Fruit fly (Drosophila melanogaster) whole organism, wandering third instar larva: ENCODE results near the gene Proc.

Experiments used
- CG32264 ChIP-seq: fragments of 200-800 bp; sonication (Bioruptor generic); optimal IDR thresholded peaks from 2 replicates; lab custom pipeline; 2016; ENCODE audit warnings: missing biosample characterization, missing genetic modification characterization
- CrebA ChIP-seq: fragments of 200-800 bp; sonication (Bioruptor generic); optimal IDR thresholded peaks from 2 replicates; lab custom pipeline; 2016; ENCODE audit warnings: missing biosample characterization, mild to moderate bottlenecking, missing genetic modification characterization, borderline replicate concordance
- Dfd ChIP-seq: fragments of >200 bp; optimal IDR thresholded peaks from 2 replicates; lab custom pipeline; 2017; ENCODE audit warnings: missing biosample characterization, missing genetic modification characterization
- Dif ChIP-seq: fragments of 200-275, 200-300 bp; sonication (Bioruptor generic); optimal IDR thresholded peaks from 2 replicates; lab custom pipeline; 2018; ENCODE audit warnings: missing biosample characterization, missing genetic modification characterization; ENCODE audit not compliant: partially characterized antibody
- GATAd ChIP-seq: sonication (Bioruptor generic); optimal IDR thresholded peaks from 2 replicates; lab custom pipeline; 2016; ENCODE audit warnings: missing biosample characterization, missing genetic modification characterization
- HLH106 ChIP-seq: fragments of 200-800 bp; optimal IDR thresholded peaks from 3 replicates; lab custom pipeline; 2019; ENCODE audit warnings: missing biosample characterization, mild to moderate bottlenecking, missing genetic modification characterization, moderate library complexity
- Hnf4 ChIP-seq: fragments of 200-800 bp; sonication (Bioruptor generic); optimal IDR thresholded peaks from 2 replicates; lab custom pipeline; 2016; ENCODE audit warnings: missing biosample characterization, mild to moderate bottlenecking, missing genetic modification characterization
- Hr78 ChIP-seq: fragments of >200 bp; optimal IDR thresholded peaks from 2 replicates; lab custom pipeline; 2017; ENCODE audit warnings: missing biosample characterization, missing genetic modification characterization
- Mio ChIP-seq: sonication (Bioruptor generic); optimal IDR thresholded peaks from 2 replicates; lab custom pipeline; 2016; ENCODE audit warnings: missing biosample characterization, missing genetic modification characterization
- Myc ChIP-seq: fragments of >200 bp; optimal IDR thresholded peaks from 2 replicates; lab custom pipeline; 2017
- N ChIP-seq: fragments of >200 bp; optimal IDR thresholded peaks from 2 replicates; lab custom pipeline; 2018; ENCODE audit warnings: missing biosample characterization, missing external identifiers, missing genetic modification characterization
- Rel ChIP-seq, 2 experiments: fragments of 200-800 bp; sonication (Bioruptor generic) in 1 of 2; optimal IDR thresholded peaks; 2 replicates in 1 of 2; 3 replicates in 1 of 2; lab custom pipeline; 2016 to 2019; ENCODE audit warnings: mild to moderate bottlenecking in 2 of 2, missing biosample characterization in 2 of 2, missing genetic modification characterization in 2 of 2, moderate library complexity in 1 of 2
- Sp1 ChIP-seq: fragments of 200-800 bp; sonication (Bioruptor generic); optimal IDR thresholded peaks from 3 replicates; lab custom pipeline; 2019; ENCODE audit warnings: missing biosample characterization, mild to moderate bottlenecking, missing genetic modification characterization, moderate library complexity
- br ChIP-seq: fragments of 200-800 bp; sonication (Bioruptor generic); optimal IDR thresholded peaks from 2 replicates; lab custom pipeline; 2016; ENCODE audit warnings: missing biosample characterization, missing genetic modification characterization
- brk ChIP-seq: fragments of 200-800 bp; sonication (Bioruptor generic); optimal IDR thresholded peaks from 2 replicates; lab custom pipeline; 2016; ENCODE audit warnings: missing biosample characterization, mild to moderate bottlenecking, missing genetic modification characterization
- dl ChIP-seq, 2 experiments: fragments of 175-275, 200-275 bp in 1 of 2; fragments of 200-275 bp in 1 of 2; sonication (Bioruptor generic); optimal IDR thresholded peaks; lab custom pipeline; 2018; ENCODE audit warnings: mild to moderate bottlenecking in 2 of 2, missing biosample characterization in 2 of 2, missing genetic modification characterization in 2 of 2, moderate library complexity in 2 of 2; ENCODE audit not compliant: partially characterized antibody in 2 of 2, insufficient read depth in 1 of 2
- dmrt93B ChIP-seq: fragments of 200-800 bp; sonication (Bioruptor generic); optimal IDR thresholded peaks from 2 replicates; lab custom pipeline; 2018; ENCODE audit warnings: missing biosample characterization, mild to moderate bottlenecking, missing genetic modification characterization
- foxo ChIP-seq, 2 experiments: fragments of 200-800 bp; sonication (Bioruptor generic); optimal IDR thresholded peaks; 2 replicates in 1 of 2; 3 replicates in 1 of 2; lab custom pipeline; 2016 to 2017; ENCODE audit warnings: missing biosample characterization in 2 of 2, missing genetic modification characterization in 2 of 2
- fru ChIP-seq: fragments of 200-800 bp; sonication (Bioruptor generic); optimal IDR thresholded peaks from 3 replicates; lab custom pipeline; 2016; ENCODE audit warnings: missing biosample characterization, mild to moderate bottlenecking, missing genetic modification characterization
- h ChIP-seq: fragments of 200-800 bp; sonication (Bioruptor generic); optimal IDR thresholded peaks from 3 replicates; lab custom pipeline; 2016; ENCODE audit warnings: missing biosample characterization, mild to moderate bottlenecking, missing genetic modification characterization
- jim ChIP-seq: fragments of 175-275, 200-325 bp; sonication (Bioruptor generic); optimal IDR thresholded peaks from 2 replicates; lab custom pipeline; 2016; ENCODE audit warnings: missing biosample characterization, mild to moderate bottlenecking, missing genetic modification characterization
- lola ChIP-seq: fragments of >200 bp; optimal IDR thresholded peaks from 2 replicates; lab custom pipeline; 2017; ENCODE audit warnings: missing biosample characterization, missing genetic modification characterization
- psq ChIP-seq: fragments of 200-800 bp; sonication (Bioruptor generic); optimal IDR thresholded peaks from 3 replicates; lab custom pipeline; 2017; ENCODE audit warnings: missing biosample characterization, mild to moderate bottlenecking, missing genetic modification characterization, moderate library complexity
- rgr ChIP-seq: fragments of 200-800 bp; sonication (Bioruptor generic); optimal IDR thresholded peaks from 3 replicates; lab custom pipeline; 2016; ENCODE audit warnings: missing biosample characterization, mild to moderate bottlenecking, missing genetic modification characterization
- sage ChIP-seq: fragments of 200-800 bp; sonication (Bioruptor generic); optimal IDR thresholded peaks from 2 replicates; lab custom pipeline; 2016; ENCODE audit warnings: missing biosample characterization, mild to moderate bottlenecking, missing genetic modification characterization
- sv ChIP-seq: fragments of 200-800 bp; sonication (Bioruptor generic); optimal IDR thresholded peaks from 3 replicates; lab custom pipeline; 2016; ENCODE audit warnings: missing biosample characterization, missing genetic modification characterization
- tai ChIP-seq: sonication (Bioruptor generic); optimal IDR thresholded peaks from 2 replicates; lab custom pipeline; 2016; ENCODE audit warnings: missing biosample characterization, missing genetic modification characterization
- usp ChIP-seq: fragments of >200 bp; optimal IDR thresholded peaks from 2 replicates; lab custom pipeline; 2017; ENCODE audit warnings: missing biosample characterization, missing genetic modification characterization
- woc ChIP-seq: sonication (Bioruptor generic); optimal IDR thresholded peaks from 2 replicates; lab custom pipeline; 2016; ENCODE audit warnings: missing biosample characterization, mild to moderate bottlenecking, missing genetic modification characterization

The Proc gene

dm6 chr2L:7879292-7879894 lies 8.2 kb upstream of the Proc start, which contains the start of gene spz3:
TSS of gene spz3 (minus strand) at chr2L:7879552.
- TF ChIP-seq woc = peak; percentile 2
- TF ChIP-seq lola = no peak
- no peak for TF ChIP-seq Rel (GFP tag; optimal IDR thresholded peaks at IDR 0.05; lab: Kevin White, UChicago)
- TF ChIP-seq Rel (tag; optimal IDR thresholded peaks at IDR 0.05; lab: Kevin White, UChicago) = peak; percentile 35
- no peak for TF ChIP-seq tai (GFP tag; lab: Kevin White, UChicago)
- no peak for TF ChIP-seq GATAd (GFP tag; lab: Kevin White, UChicago)
- no peak for TF ChIP-seq Hr78 (GFP tag; lab: Kevin White, UChicago)
- TF ChIP-seq dl (GFP tag; optimal IDR thresholded peaks at IDR 0.05; lab: Kevin White, UChicago; ENCODE audit: insufficient read depth in 1 of 2, partially characterized antibody in 2 of 2) = no peak
- no peak for TF ChIP-seq Hnf4 (GFP tag; lab: Kevin White, UChicago)
- TF ChIP-seq foxo (GFP tag; optimal IDR thresholded peaks at IDR 0.05; lab: Kevin White, UChicago) = no peak
- TF ChIP-seq sv (GFP tag; lab: Kevin White, UChicago) = no peak
- TF ChIP-seq Sp1 (GFP tag; lab: Kevin White, UChicago) = peak; percentile 74
- TF ChIP-seq br = no peak
- no peak for TF ChIP-seq usp (GFP tag; lab: Kevin White, UChicago)
- TF ChIP-seq h (GFP tag; lab: Kevin White, UChicago) = peak; percentile 25
- peak; percentile 50 for TF ChIP-seq CrebA (GFP tag; lab: Kevin White, UChicago)
- peak; percentile 13 for TF ChIP-seq sage
- TF ChIP-seq Dif (GFP tag; lab: Kevin White, UChicago) = peak; percentile 8
- no peak for TF ChIP-seq Dfd

dm6 chr2L:7878372-7878771 lies 7.1 kb upstream of the Proc start:
- TF ChIP-seq jim (GFP tag; lab: Kevin White, UChicago) (no peak), dmrt93B (GFP tag; lab: Kevin White, UChicago) (no peak), Dfd (peak; percentile 91), fru (GFP tag; lab: Kevin White, UChicago) (no peak), Rel (GFP tag; optimal IDR thresholded peaks at IDR 0.05; lab: Kevin White, UChicago) (no peak), Rel (tag; optimal IDR thresholded peaks at IDR 0.05; lab: Kevin White, UChicago) (no peak)

dm6 chr2L:7876520-7877232 lies 5.4 kb upstream of the Proc start:
- TF ChIP-seq br (no peak), dl (GFP tag; optimal IDR thresholded peaks at IDR 0.05; lab: Kevin White, UChicago; ENCODE audit: insufficient read depth in 1 of 2, partially characterized antibody in 2 of 2) (no peak), N (GFP tag; lab: Kevin White, UChicago) (no peak), usp (GFP tag; lab: Kevin White, UChicago) (no peak), psq (GFP tag; lab: Kevin White, UChicago) (no peak), Myc (lab: Kevin White, UChicago) (no peak), h (GFP tag; lab: Kevin White, UChicago) (no peak), fru (GFP tag; lab: Kevin White, UChicago) (no peak), CG32264 (GFP tag; lab: Kevin White, UChicago) (no peak), brk (no peak)

- peak in 1 of 2 experiments; percentile 38 for TF ChIP-seq foxo (GFP tag; optimal IDR thresholded peaks at IDR 0.05; lab: Kevin White, UChicago)
- peak; percentile 48 for TF ChIP-seq HLH106 (tag; lab: Kevin White, UChicago)
- no peak for TF ChIP-seq woc
- peak; percentile 9 for TF ChIP-seq rgr
- peak; percentile 5 for TF ChIP-seq sage
- no peak for TF ChIP-seq tai (GFP tag; lab: Kevin White, UChicago)
- no peak for TF ChIP-seq Mio (GFP tag; lab: Kevin White, UChicago)
- TF ChIP-seq psq (GFP tag; lab: Kevin White, UChicago) = peak; percentile 12
- peak; percentile 38 for TF ChIP-seq Sp1 (GFP tag; lab: Kevin White, UChicago)
- TF ChIP-seq Hr78 (GFP tag; lab: Kevin White, UChicago) = no peak
- peak; percentile 45 for TF ChIP-seq h (GFP tag; lab: Kevin White, UChicago)
These were observed 4.4 kb upstream of the Proc start for dm6 chr2L:7875676-7876075.
